Worm (Caenorhabditis elegans) whole organism, late embryonic: ENCODE results near the gene lgc-49.

Experiments used
- ceh-9 ChIP-seq: sonication (generic microtip); optimal IDR thresholded peaks from 2 replicates; lab custom pipeline; 2016; ENCODE audit warnings: mild to moderate bottlenecking, missing genetic modification characterization, inconsistent platforms, missing compliant biosample characterization
- elt-4 ChIP-seq: sonication (generic microtip); optimal IDR thresholded peaks from 2 replicates; lab custom pipeline; 2016; ENCODE audit warnings: missing genetic modification characterization, missing compliant biosample characterization
- hlh-8 ChIP-seq: sonication (generic microtip); optimal IDR thresholded peaks from 2 replicates; lab custom pipeline; 2016; ENCODE audit warnings: missing genotype, missing genetic modification characterization, missing compliant biosample characterization
- nfya-1 ChIP-seq: sonication (generic microtip); optimal IDR thresholded peaks from 2 replicates; lab custom pipeline; 2017; ENCODE audit warnings: missing genetic modification characterization, mild to moderate bottlenecking, missing compliant biosample characterization, antibody characterized with exemption, moderate library complexity
- pha-4 ChIP-seq: fragments of 150-350 bp; optimal IDR thresholded peaks from 2 replicates; lab custom pipeline; 2018; ENCODE audit warnings: missing biosample characterization, missing genetic modification reagents, missing genetic modification characterization
- pqm-1 ChIP-seq: sonication (generic microtip); optimal IDR thresholded peaks from 2 replicates; lab custom pipeline; 2016; ENCODE audit warnings: missing genetic modification characterization, missing compliant biosample characterization

DNA sequence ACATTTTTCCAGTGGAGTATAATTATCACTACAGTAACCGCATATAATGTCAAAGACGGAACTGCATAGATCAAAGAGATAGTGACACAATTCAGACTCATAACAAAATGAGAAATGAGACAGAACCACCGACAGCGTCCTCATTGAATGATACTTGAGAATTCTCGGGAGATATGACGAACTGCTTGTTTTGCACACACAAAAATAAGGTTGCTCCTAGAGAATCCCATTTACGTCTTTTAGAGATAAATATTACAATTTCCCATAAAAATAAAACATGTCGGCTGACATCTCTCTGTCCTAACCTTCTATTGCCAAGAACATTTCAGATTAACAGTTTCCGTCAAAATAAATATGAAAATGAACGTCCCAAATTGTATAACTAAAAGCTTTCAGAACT, 35.5 kb upstream of the lgc-49 start, which contains the start of gene srg-38:
- TF ChIP-seq pqm-1 (tag; lab: Kevin White, UChicago) (no peak), ceh-9 (tag; lab: Kevin White, UChicago) (no peak), pha-4 (tag; lab: Kevin White, UChicago) (no peak), elt-4 (tag; lab: Kevin White, UChicago) (no peak), nfya-1 (tag; lab: Kevin White, UChicago) (no peak), hlh-8 (no peak)
